Fruit fly (Drosophila melanogaster) whole organism, embryonic: ENCODE data around the gene CG7016.

Source experiments
- Abd-B ChIP-seq: fragments of 200-800 bp; sonication (Bioruptor generic); optimal IDR thresholded peaks from 2 replicates; lab custom pipeline; 2018; ENCODE audit warnings: missing biosample characterization, mild to moderate bottlenecking, missing genetic modification characterization, moderate library complexity
- Aef1 ChIP-seq: fragments of 200-800 bp; sonication (Bioruptor generic); IDR thresholded peaks from 3 replicates; pipeline ENCODE4 v1.3.6; 2022; ENCODE audit warnings: missing biosample characterization, missing genetic modification characterization
- CG10209 ChIP-seq: fragments of 200-800 bp; sonication (Bioruptor generic); optimal IDR thresholded peaks from 3 replicates; lab custom pipeline; 2017; ENCODE audit warnings: missing biosample characterization, mild to moderate bottlenecking, missing genetic modification characterization, missing genetic modification reagents
- CG10462 ChIP-seq: fragments of 200-800 bp; sonication (Bioruptor generic); optimal IDR thresholded peaks from 2 replicates; lab custom pipeline; 2016; ENCODE audit warnings: missing biosample characterization, missing genetic modification characterization
- CG10654 ChIP-seq: fragments of 200-800 bp; sonication (Bioruptor generic); optimal IDR thresholded peaks from 2 replicates; lab custom pipeline; 2016; ENCODE audit warnings: missing biosample characterization, missing genetic modification characterization
- CG12391 ChIP-seq: fragments of 200-800 bp; sonication (Bioruptor generic); optimal IDR thresholded peaks from 3 replicates; lab custom pipeline; 2018; ENCODE audit warnings: missing biosample characterization, mild to moderate bottlenecking, missing genetic modification characterization, moderate library complexity
- CG13775 ChIP-seq: fragments of 200-800 bp; sonication (Bioruptor generic); optimal IDR thresholded peaks from 3 replicates; lab custom pipeline; 2017; ENCODE audit warnings: missing biosample characterization, mild to moderate bottlenecking, missing genetic modification characterization
- CG14014 ChIP-seq: fragments of 200-800 bp; sonication (Bioruptor generic); IDR thresholded peaks from 2 replicates; pipeline ENCODE4 v1.3.6; 2022; ENCODE audit warnings: missing biosample characterization, missing genetic modification characterization
- CG15073 ChIP-seq: fragments of 200-800 bp; sonication (Bioruptor generic); optimal IDR thresholded peaks from 2 replicates; lab custom pipeline; 2016; ENCODE audit warnings: missing biosample characterization, missing genetic modification characterization
- CG15601 ChIP-seq: fragments of 200-800 bp; sonication (Bioruptor generic); optimal IDR thresholded peaks from 3 replicates; lab custom pipeline; 2019; ENCODE audit warnings: missing biosample characterization, mild to moderate bottlenecking, missing genetic modification characterization, moderate library complexity
- CG17328 ChIP-seq: fragments of 200-800 bp; sonication (Bioruptor generic); IDR thresholded peaks from 2 replicates; pipeline ENCODE4 v1.3.6; 2022; ENCODE audit warnings: missing biosample characterization, missing genetic modification characterization
- CG17829 ChIP-seq: fragments of 200-800 bp; optimal IDR thresholded peaks from 2 replicates; lab custom pipeline; 2019; ENCODE audit warnings: missing biosample characterization, mild to moderate bottlenecking, missing genetic modification characterization, moderate library complexity
- CG2116 ChIP-seq: fragments of 200-800 bp; sonication (Bioruptor generic); optimal IDR thresholded peaks from 3 replicates; lab custom pipeline; 2018; ENCODE audit warnings: missing biosample characterization, mild to moderate bottlenecking, missing genetic modification characterization
- CG2120 ChIP-seq: fragments of 200-800 bp; sonication (Bioruptor generic); optimal IDR thresholded peaks from 3 replicates; lab custom pipeline; 2016; ENCODE audit warnings: missing biosample characterization, missing genetic modification characterization
- CG2712 ChIP-seq: fragments of 200-800 bp; optimal IDR thresholded peaks from 3 replicates; lab custom pipeline; 2019; ENCODE audit warnings: missing biosample characterization, mild to moderate bottlenecking, missing genetic modification characterization, moderate library complexity
- CG3163 ChIP-seq: fragments of 200-800 bp; sonication (Bioruptor generic); optimal IDR thresholded peaks from 3 replicates; lab custom pipeline; 2016; ENCODE audit warnings: missing biosample characterization, missing genetic modification characterization
- CG4424 ChIP-seq: fragments of 200-800 bp; sonication (Bioruptor generic); optimal IDR thresholded peaks from 3 replicates; lab custom pipeline; 2016; ENCODE audit warnings: missing biosample characterization, missing genetic modification characterization
- CG4820 ChIP-seq: fragments of 200-800 bp; sonication (Bioruptor generic); optimal IDR thresholded peaks from 3 replicates; lab custom pipeline; 2016; ENCODE audit warnings: missing biosample characterization, missing genetic modification characterization
- CG7372 ChIP-seq: fragments of 200-800 bp; sonication (Bioruptor generic); IDR thresholded peaks from 2 replicates; pipeline ENCODE4 v1.3.6; 2022; ENCODE audit warnings: missing biosample characterization, missing genetic modification characterization
- CG7963 ChIP-seq: fragments of 200-800 bp; sonication (Bioruptor generic); IDR thresholded peaks from 3 replicates; pipeline ENCODE4 v1.3.6; 2022; ENCODE audit warnings: missing biosample characterization, missing genetic modification characterization; ENCODE audit not compliant: partially characterized antibody
- CG8388 ChIP-seq: fragments of 200-800 bp; sonication (Bioruptor generic); optimal IDR thresholded peaks from 2 replicates; lab custom pipeline; 2019; ENCODE audit warnings: missing biosample characterization, mild to moderate bottlenecking, missing genetic modification characterization, moderate library complexity
- Ets65A ChIP-seq: fragments of 200-800 bp; sonication (Bioruptor generic); peaks from one replicate; lab custom pipeline; 2016; ENCODE audit warnings: missing biosample characterization, missing genetic modification characterization
- Fer2 ChIP-seq: fragments of 200-800 bp; sonication (Bioruptor generic); optimal IDR thresholded peaks from 2 replicates; lab custom pipeline; 2018; ENCODE audit warnings: missing biosample characterization, mild to moderate bottlenecking, missing genetic modification characterization, moderate library complexity
- HLH4C ChIP-seq: fragments of 200-800 bp; sonication (Bioruptor generic); IDR thresholded peaks from 3 replicates; pipeline ENCODE4 v1.3.6; 2022; ENCODE audit warnings: missing biosample characterization, missing genetic modification characterization; ENCODE audit not compliant: partially characterized antibody
- Lim3 ChIP-seq: fragments of 200-800 bp; sonication (Bioruptor generic); IDR thresholded peaks from 2 replicates; pipeline ENCODE4 v1.3.6; 2022; ENCODE audit warnings: missing biosample characterization, missing genetic modification characterization
- Mad ChIP-seq: fragments of 200-800 bp; sonication (Bioruptor generic); optimal IDR thresholded peaks from 2 replicates; lab custom pipeline; 2016; ENCODE audit warnings: missing biosample characterization, missing genetic modification characterization
- Neu2 ChIP-seq: fragments of 200-800 bp; sonication (Bioruptor generic); optimal IDR thresholded peaks from 3 replicates; lab custom pipeline; 2016; ENCODE audit warnings: missing biosample characterization, missing genetic modification characterization, borderline replicate concordance
- NfI ChIP-seq: fragments of 200-800 bp; sonication (Bioruptor generic); optimal IDR thresholded peaks from 3 replicates; lab custom pipeline; 2018; ENCODE audit warnings: missing biosample characterization, mild to moderate bottlenecking, missing genetic modification characterization, moderate library complexity
- Oaz ChIP-seq: fragments of 200-800 bp; sonication (Bioruptor generic); IDR thresholded peaks from 2 replicates; pipeline ENCODE4 v1.3.6; 2022; ENCODE audit warnings: missing biosample characterization, missing genetic modification characterization
- Oli ChIP-seq: fragments of 200-800 bp; sonication (Bioruptor generic); optimal IDR thresholded peaks from 2 replicates; lab custom pipeline; 2018; ENCODE audit warnings: missing biosample characterization, mild to moderate bottlenecking, missing genetic modification characterization, moderate library complexity
- Rfx ChIP-seq: fragments of 200-800 bp; sonication (Bioruptor generic); IDR thresholded peaks from 2 replicates; pipeline ENCODE4 v1.3.6; 2022; ENCODE audit warnings: missing biosample characterization, missing genetic modification characterization
- Scr ChIP-seq: fragments of 200-800 bp; sonication (Bioruptor generic); IDR thresholded peaks from 2 replicates; pipeline ENCODE4 v1.3.6; 2022; ENCODE audit warnings: missing biosample characterization, missing genetic modification characterization; ENCODE audit not compliant: partially characterized antibody
- Sry-β ChIP-seq: fragments of 200-800 bp; sonication (Bioruptor generic); optimal IDR thresholded peaks from 2 replicates; lab custom pipeline; 2018; ENCODE audit warnings: missing biosample characterization, mild to moderate bottlenecking, missing genetic modification characterization, moderate library complexity
- crp ChIP-seq, 2 experiments: fragments of 200-800 bp; sonication (Bioruptor generic); optimal IDR thresholded peaks; 2 replicates in 1 of 2; 3 replicates in 1 of 2; lab custom pipeline; 2017; ENCODE audit warnings: missing biosample characterization in 2 of 2, missing genetic modification characterization in 2 of 2, mild to moderate bottlenecking in 1 of 2, moderate library complexity in 1 of 2
- dmrt11E ChIP-seq: fragments of 200-800 bp; sonication (Bioruptor generic); optimal IDR thresholded peaks from 3 replicates; lab custom pipeline; 2018; ENCODE audit warnings: missing biosample characterization, mild to moderate bottlenecking, missing genetic modification characterization, moderate library complexity
- dysf ChIP-seq: fragments of 200-800 bp; sonication (Bioruptor generic); IDR thresholded peaks from 3 replicates; pipeline ENCODE4 v1.3.6; 2022; ENCODE audit warnings: missing biosample characterization, missing genetic modification characterization
- eyg ChIP-seq: fragments of 200-800 bp; sonication (Bioruptor generic); optimal IDR thresholded peaks from 3 replicates; lab custom pipeline; 2016; ENCODE audit warnings: missing biosample characterization, missing genetic modification characterization
- gt ChIP-seq: fragments of 200-800 bp; sonication (Bioruptor generic); IDR thresholded peaks from 2 replicates; pipeline ENCODE4 v1.3.6; 2022; ENCODE audit warnings: missing biosample characterization, missing genetic modification characterization
- ind ChIP-seq: fragments of 200-800 bp; sonication (Bioruptor generic); optimal IDR thresholded peaks from 3 replicates; lab custom pipeline; 2016; ENCODE audit warnings: missing biosample characterization, missing genetic modification characterization
- kay ChIP-seq: fragments of 200-800 bp; sonication (Bioruptor generic); optimal IDR thresholded peaks from 2 replicates; lab custom pipeline; 2016; ENCODE audit warnings: missing biosample characterization, missing genetic modification characterization
- lbe ChIP-seq: fragments of 200-800 bp; sonication (Bioruptor generic); optimal IDR thresholded peaks from 2 replicates; lab custom pipeline; 2016; ENCODE audit warnings: missing biosample characterization, mild to moderate bottlenecking, missing genetic modification characterization
- mam ChIP-seq: fragments of 200-800 bp; sonication (Bioruptor generic); optimal IDR thresholded peaks from 3 replicates; lab custom pipeline; 2016; ENCODE audit warnings: missing biosample characterization, missing genetic modification characterization
- pnt ChIP-seq: fragments of 200-800 bp; sonication (Bioruptor generic); optimal IDR thresholded peaks from 3 replicates; lab custom pipeline; 2016; ENCODE audit warnings: missing biosample characterization, missing genetic modification characterization
- psq ChIP-seq: fragments of 200-800 bp; sonication (Bioruptor generic); optimal IDR thresholded peaks from 2 replicates; lab custom pipeline; 2017; ENCODE audit warnings: missing biosample characterization, missing genetic modification characterization
- sens ChIP-seq: fragments of 200-800 bp; sonication (Bioruptor generic); peaks from one replicate; lab custom pipeline; 2016; ENCODE audit warnings: missing biosample characterization, missing genetic modification characterization
- slou ChIP-seq: fragments of 200-800 bp; sonication (Bioruptor generic); optimal IDR thresholded peaks from 3 replicates; lab custom pipeline; 2016; ENCODE audit warnings: missing biosample characterization, missing genetic modification characterization
- sna ChIP-seq: fragments of 200-800 bp; sonication (Bioruptor generic); IDR thresholded peaks from 2 replicates; pipeline ENCODE4 v1.3.6; 2022; ENCODE audit warnings: missing biosample characterization, missing genetic modification characterization; ENCODE audit not compliant: partially characterized antibody
- sob ChIP-seq: fragments of 200-800 bp; sonication (Bioruptor generic); IDR thresholded peaks from 2 replicates; pipeline ENCODE4 v1.3.6; 2022; ENCODE audit warnings: missing biosample characterization, missing genetic modification characterization
- wdn ChIP-seq: fragments of 200-800 bp; sonication (Bioruptor generic); IDR thresholded peaks from 2 replicates; pipeline ENCODE4 v1.3.6; 2022; ENCODE audit warnings: missing biosample characterization, missing genetic modification characterization
- wor ChIP-seq: fragments of 200-800 bp; sonication (Bioruptor generic); IDR thresholded peaks from 2 replicates; pipeline ENCODE4 v1.3.6; 2022; ENCODE audit warnings: missing biosample characterization, missing genetic modification characterization
- zfh2 ChIP-seq: fragments of 200-800 bp; sonication (Bioruptor generic); optimal IDR thresholded peaks from 2 replicates; lab custom pipeline; 2016; ENCODE audit warnings: missing biosample characterization, missing genetic modification characterization

The CG7016 gene

dm6 chr3R:24829887-24830351, 32.8 kb upstream of the CG7016 start, which contains the start of the genes Kaz and CG43273 (continued):
- TF ChIP-seq kay (GFP tag; lab: Kevin White, UChicago) (peak; percentile 26), NfI (GFP tag; lab: Kevin White, UChicago) (peak; percentile 74), CG10654 (GFP tag; lab: Kevin White, UChicago) (peak; percentile 17), sna (GFP tag; lab: Robert Waterston, UW) (0 out of 2 replicates have a peak, but pooled peaks have one; percentile 11), CG15073 (no peak), CG7372 (GFP tag; lab: Robert Waterston, UW) (peak; percentile 69), HLH4C (GFP tag; lab: Robert Waterston, UW) (no peak), Aef1 (GFP tag; lab: Robert Waterston, UW) (peak; percentile 12; the same call in 1 of the 3 replicates), gt (GFP tag; lab: Robert Waterston, UW) (no peak), Abd-B (peak; percentile 81), CG17328 (peak; percentile 33; the same call in 1 of the 2 replicates), CG4424 (peak; percentile 51), Mad (peak; percentile 36), CG14014 (GFP tag; lab: Robert Waterston, UW) (peak; percentile 60; the same call in 1 of the 2 replicates), CG2116 (GFP tag; lab: Kevin White, UChicago) (peak; percentile 60), wor (GFP tag; lab: Robert Waterston, UW) (no peak), slou (GFP tag; lab: Kevin White, UChicago) (peak; percentile 35), Neu2 (GFP tag; lab: Kevin White, UChicago) (no peak), dmrt11E (peak; percentile 40), eyg (no peak), CG17829 (tag; lab: Kevin White, UChicago) (peak; percentile 73), Sry-β (peak; percentile 100), Ets65A (GFP tag; lab: Kevin White, UChicago) (peak; percentile 87), CG10209 (peak; percentile 37), Oli (tag; lab: Kevin White, UChicago) (peak; percentile 44), sens (GFP tag; lab: Kevin White, UChicago) (peak; percentile 81), wdn (GFP tag; lab: Robert Waterston, UW) (0 out of 2 replicates have a peak, but pooled peaks have one; percentile 19), Lim3 (GFP tag; lab: Robert Waterston, UW) (no peak), mam (peak; percentile 12), lbe (GFP tag; lab: Kevin White, UChicago) (peak; percentile 32), CG7963 (GFP tag; lab: Robert Waterston, UW) (no peak), psq (GFP tag; lab: Kevin White, UChicago) (peak; percentile 43), CG13775 (peak; percentile 66), CG2120 (peak; percentile 67), Oaz (no peak), CG2712 (tag; lab: Kevin White, UChicago) (peak; percentile 70), zfh2 (peak; percentile 20), ind (peak; percentile 56), CG12391 (peak; percentile 81), CG8388 (GFP tag; lab: Kevin White, UChicago) (no peak), dysf (GFP tag; lab: Robert Waterston, UW) (peak; percentile 56; the same call in 1 of the 3 replicates), sob (GFP tag; lab: Robert Waterston, UW) (peak; percentile 59), CG3163 (GFP tag; lab: Kevin White, UChicago) (no peak), pnt (peak; percentile 3), CG15601 (tag; lab: Kevin White, UChicago) (peak; percentile 43), Rfx (GFP tag; lab: Robert Waterston, UW) (peak; percentile 73), CG10462 (peak; percentile 44), Fer2 (tag; lab: Kevin White, UChicago) (peak; percentile 39), CG4820 (GFP tag; lab: Kevin White, UChicago) (peak; percentile 42), Scr (peak; percentile 30; the same call in 1 of the 2 replicates), crp (GFP tag; optimal IDR thresholded peaks at IDR 0.05; lab: Kevin White, UChicago) (peak; percentile 34 to 89)
